Worm (Caenorhabditis elegans) whole organism, L3 larva: ENCODE measurements around the gene tba-8.

ENCODE experiments used
- ztf-11 ChIP-seq: fragments of 150-350 bp; optimal IDR thresholded peaks from 2 replicates; lab custom pipeline; 2014; ENCODE audit warnings: missing biosample characterization, missing genetic modification characterization
- ztf-4 ChIP-seq: fragments of 150-350 bp; optimal IDR thresholded peaks from 2 replicates; lab custom pipeline; 2014; ENCODE audit warnings: missing biosample characterization, missing genetic modification characterization

- TF ChIP-seq ztf-4 (tag; lab: Kevin White, UChicago) (no peak), ztf-11 (tag; lab: Kevin White, UChicago) (no peak)
Measured at ce11 chrX:9436843-9437312, 21.3 kb downstream of the tba-8 start, which contains the start of gene tbb-4.
